Fruit fly (Drosophila melanogaster) whole organism, embryonic: ENCODE results near the gene dbe.

ENCODE experiments used
- ATbp ChIP-seq: fragments of 200-800 bp; sonication (Bioruptor generic); optimal IDR thresholded peaks from 2 replicates; lab custom pipeline; 2017; ENCODE audit warnings: missing biosample characterization, mild to moderate bottlenecking, missing genetic modification characterization, missing genetic modification reagents
- CG10321 ChIP-seq: fragments of 200-800 bp; sonication (Bioruptor generic); IDR thresholded peaks from 2 replicates; pipeline ENCODE4 v1.3.6; 2022; ENCODE audit warnings: missing biosample characterization, missing genetic modification characterization
- CG11696 ChIP-seq: fragments of 200-800 bp; sonication (Bioruptor generic); IDR thresholded peaks from 2 replicates; pipeline ENCODE4 v1.3.6; 2022; ENCODE audit warnings: missing biosample characterization, missing genetic modification characterization
- CG11723 ChIP-seq: fragments of 200-800 bp; sonication (Bioruptor generic); optimal IDR thresholded peaks from 2 replicates; lab custom pipeline; 2017; ENCODE audit warnings: missing biosample characterization, mild to moderate bottlenecking, missing genetic modification characterization
- CG12942 ChIP-seq: fragments of 200-800 bp; sonication (Bioruptor generic); optimal IDR thresholded peaks from 3 replicates; lab custom pipeline; 2016; ENCODE audit warnings: missing biosample characterization, missing genetic modification characterization
- CG15073 ChIP-seq: fragments of 200-800 bp; sonication (Bioruptor generic); optimal IDR thresholded peaks from 2 replicates; lab custom pipeline; 2016; ENCODE audit warnings: missing biosample characterization, missing genetic modification characterization
- CG1603 ChIP-seq: fragments of 200-800 bp; sonication (Bioruptor generic); optimal IDR thresholded peaks from 2 replicates; lab custom pipeline; 2019; ENCODE audit warnings: missing biosample characterization, mild to moderate bottlenecking, missing genetic modification characterization, moderate library complexity
- CG17912 ChIP-seq: fragments of 200-800 bp; sonication (Bioruptor generic); optimal IDR thresholded peaks from 2 replicates; lab custom pipeline; 2018; ENCODE audit warnings: missing biosample characterization, mild to moderate bottlenecking, missing genetic modification characterization
- CG18476 ChIP-seq: fragments of 200-800 bp; sonication (Bioruptor generic); optimal IDR thresholded peaks from 2 replicates; lab custom pipeline; 2016; ENCODE audit warnings: missing biosample characterization, mild to moderate bottlenecking, missing genetic modification characterization
- CG2129 ChIP-seq: fragments of 200-800 bp; sonication (Bioruptor generic); IDR thresholded peaks from 2 replicates; pipeline ENCODE4 v1.3.6; 2022; ENCODE audit warnings: missing biosample characterization, missing genetic modification characterization; ENCODE audit not compliant: partially characterized antibody
- CG3281 ChIP-seq: fragments of 200-800 bp; sonication (Bioruptor generic); optimal IDR thresholded peaks from 3 replicates; lab custom pipeline; 2017; ENCODE audit warnings: missing biosample characterization, mild to moderate bottlenecking, missing genetic modification characterization
- CG34422 ChIP-seq: fragments of 200-800 bp; sonication (Bioruptor generic); IDR thresholded peaks from 3 replicates; pipeline ENCODE4 v1.3.6; 2022; ENCODE audit warnings: missing biosample characterization, missing genetic modification characterization
- CG4820 ChIP-seq: fragments of 200-800 bp; sonication (Bioruptor generic); optimal IDR thresholded peaks from 3 replicates; lab custom pipeline; 2016; ENCODE audit warnings: missing biosample characterization, missing genetic modification characterization
- CG6175 ChIP-seq: fragments of 200-800 bp; sonication (Bioruptor generic); IDR thresholded peaks from 3 replicates; pipeline ENCODE4 v1.3.6; 2022; ENCODE audit warnings: missing biosample characterization, missing genetic modification characterization
- CG6272 ChIP-seq: fragments of 200-800 bp; sonication (Bioruptor generic); IDR thresholded peaks from 2 replicates; pipeline ENCODE4 v1.3.6; 2022; ENCODE audit warnings: missing biosample characterization, missing genetic modification characterization
- CG6689 ChIP-seq: fragments of 200-800 bp; sonication (Bioruptor generic); IDR thresholded peaks from 2 replicates; pipeline ENCODE4 v1.3.6; 2022; ENCODE audit warnings: missing biosample characterization, missing genetic modification characterization
- CG6765 ChIP-seq: fragments of 200-800 bp; sonication (Bioruptor generic); optimal IDR thresholded peaks from 3 replicates; lab custom pipeline; 2017; ENCODE audit warnings: missing biosample characterization, mild to moderate bottlenecking, missing genetic modification characterization
- CG7556 ChIP-seq: fragments of 200-800 bp; sonication (Bioruptor generic); optimal IDR thresholded peaks from 2 replicates; lab custom pipeline; 2017; ENCODE audit warnings: missing biosample characterization, mild to moderate bottlenecking, missing genetic modification characterization
- CG9437 ChIP-seq: fragments of 200-800 bp; sonication (Bioruptor generic); optimal IDR thresholded peaks from 2 replicates; lab custom pipeline; 2018; ENCODE audit warnings: missing biosample characterization, mild to moderate bottlenecking, missing genetic modification characterization
- CG9817 ChIP-seq: fragments of 200-800 bp; sonication (Bioruptor generic); optimal IDR thresholded peaks from 2 replicates; lab custom pipeline; 2018; ENCODE audit warnings: missing biosample characterization, mild to moderate bottlenecking, missing genetic modification characterization, moderate library complexity
- Camta ChIP-seq: fragments of 200-800 bp; sonication (Bioruptor generic); optimal IDR thresholded peaks from 2 replicates; lab custom pipeline; 2016; ENCODE audit warnings: missing biosample characterization, missing genetic modification characterization
- D19B ChIP-seq: fragments of 200-800 bp; sonication (Bioruptor generic); optimal IDR thresholded peaks from 2 replicates; lab custom pipeline; 2017; ENCODE audit warnings: missing biosample characterization, mild to moderate bottlenecking, missing genetic modification characterization
- HmgZ ChIP-seq: fragments of 200-800 bp; sonication (Bioruptor generic); optimal IDR thresholded peaks from 2 replicates; lab custom pipeline; 2018; ENCODE audit warnings: missing biosample characterization, mild to moderate bottlenecking, missing genetic modification characterization
- Hmx ChIP-seq: fragments of 200-800 bp; sonication (Bioruptor generic); optimal IDR thresholded peaks from 2 replicates; lab custom pipeline; 2016; ENCODE audit warnings: missing biosample characterization, missing genetic modification characterization
- Lhr ChIP-seq: fragments of 200-800 bp; sonication (Bioruptor generic); optimal IDR thresholded peaks from 3 replicates; lab custom pipeline; 2017; ENCODE audit warnings: mild to moderate bottlenecking, missing biosample characterization, missing genetic modification reagents, missing genetic modification characterization
- MESR4 ChIP-seq: fragments of 200-800 bp; sonication (Bioruptor generic); optimal IDR thresholded peaks from 2 replicates; lab custom pipeline; 2018; ENCODE audit warnings: missing biosample characterization, mild to moderate bottlenecking, missing genetic modification characterization, moderate library complexity
- NK7.1 ChIP-seq: fragments of 200-800 bp; sonication (Bioruptor generic); optimal IDR thresholded peaks from 3 replicates; lab custom pipeline; 2016; ENCODE audit warnings: missing biosample characterization, missing genetic modification characterization
- Nf-YA ChIP-seq: fragments of 200-800 bp; sonication (Bioruptor generic); IDR thresholded peaks from 2 replicates; pipeline ENCODE4 v1.3.6; 2022; ENCODE audit warnings: missing biosample characterization, missing genetic modification characterization
- Stat92E ChIP-seq, 3 experiments: fragments of >200 bp in 2 of 3; fragments of 200-800 bp in 1 of 3; sonication (Bioruptor generic) in 1 of 3; optimal IDR thresholded peaks; 2 replicates each; lab custom pipeline; 2017 to 2019; ENCODE audit warnings: missing biosample characterization in 3 of 3, missing genetic modification characterization in 3 of 3, mild to moderate bottlenecking in 1 of 3, moderate library complexity in 1 of 3
- Trl ChIP-seq, 3 experiments: fragments of >200 bp in 2 of 3; fragments of 200-800 bp in 1 of 3; sonication (Bioruptor generic) in 1 of 3; optimal IDR thresholded peaks; 2 replicates in 1 of 3; 3 replicates in 2 of 3; lab custom pipeline; 2016 to 2017; ENCODE audit warnings: missing biosample characterization in 1 of 3, missing genetic modification characterization in 1 of 3
- Usf ChIP-seq: fragments of 200-800 bp; sonication (Bioruptor generic); optimal IDR thresholded peaks from 2 replicates; lab custom pipeline; 2017; ENCODE audit warnings: missing genotype, missing biosample characterization, missing genetic modification characterization
- az2 ChIP-seq: fragments of 200-800 bp; sonication (Bioruptor generic); optimal IDR thresholded peaks from 3 replicates; lab custom pipeline; 2016; ENCODE audit warnings: missing biosample characterization, missing genetic modification characterization
- bsh ChIP-seq, 2 experiments: fragments of 200-800 bp; sonication (Bioruptor generic); optimal IDR thresholded peaks; 2 replicates each; lab custom pipeline; 2017 to 2018; ENCODE audit warnings: mild to moderate bottlenecking in 2 of 2, missing biosample characterization in 2 of 2, missing genetic modification characterization in 2 of 2, moderate library complexity in 1 of 2
- croc ChIP-seq: fragments of 200-800 bp; sonication (Bioruptor generic); conservative IDR thresholded peaks from 3 replicates; pipeline ENCODE4 v1.3.6; 2022; ENCODE audit warnings: missing biosample characterization, missing genetic modification characterization
- dpn ChIP-seq, 2 experiments: fragments of 200-800 bp; sonication (Bioruptor generic); optimal IDR thresholded peaks; 3 replicates each; lab custom pipeline; 2016; ENCODE audit warnings: missing biosample characterization in 2 of 2, missing genetic modification characterization in 2 of 2
- her ChIP-seq: fragments of 200-800 bp; sonication (Bioruptor generic); optimal IDR thresholded peaks from 2 replicates; lab custom pipeline; 2016; ENCODE audit warnings: missing biosample characterization, missing genetic modification characterization
- inv ChIP-seq: fragments of 200-800 bp; sonication (Bioruptor generic); IDR thresholded peaks from 2 replicates; pipeline ENCODE4 v1.3.6; 2022; ENCODE audit warnings: missing biosample characterization, missing genetic modification characterization; ENCODE audit not compliant: partially characterized antibody
- lilli ChIP-seq: fragments of 200-800 bp; sonication (Bioruptor generic); optimal IDR thresholded peaks from 3 replicates; lab custom pipeline; 2016; ENCODE audit warnings: missing biosample characterization, missing genetic modification characterization
- mld ChIP-seq: fragments of 200-800 bp; sonication (Bioruptor generic); IDR thresholded peaks from 3 replicates; pipeline ENCODE4 v1.3.6; 2022; ENCODE audit warnings: missing biosample characterization, missing genetic modification characterization; ENCODE audit not compliant: partially characterized antibody
- nerfin-2 ChIP-seq: fragments of 200-800 bp; sonication (Bioruptor generic); IDR thresholded peaks from 2 replicates; pipeline ENCODE4 v1.3.6; 2022; ENCODE audit warnings: missing biosample characterization, missing genetic modification characterization; ENCODE audit not compliant: partially characterized antibody
- pb ChIP-seq: fragments of 200-800 bp; sonication (Bioruptor generic); optimal IDR thresholded peaks from 3 replicates; lab custom pipeline; 2016; ENCODE audit warnings: missing biosample characterization, missing genetic modification characterization
- run ChIP-seq: fragments of 200-800 bp; sonication (Bioruptor generic); optimal IDR thresholded peaks from 3 replicates; lab custom pipeline; 2018; ENCODE audit warnings: missing biosample characterization, mild to moderate bottlenecking, missing genetic modification characterization
- scrt ChIP-seq: fragments of 200-800 bp; sonication (Bioruptor generic); optimal IDR thresholded peaks from 2 replicates; lab custom pipeline; 2018; ENCODE audit warnings: missing biosample characterization, mild to moderate bottlenecking, missing genetic modification characterization, moderate library complexity
- sens-2 ChIP-seq: fragments of 200-800 bp; sonication (Bioruptor generic); IDR thresholded peaks from 2 replicates; pipeline ENCODE4 v1.3.6; 2022; ENCODE audit warnings: missing biosample characterization, missing genetic modification characterization
- slp2 ChIP-seq: fragments of 200-800 bp; sonication (Bioruptor generic); optimal IDR thresholded peaks from 2 replicates; lab custom pipeline; 2016; ENCODE audit warnings: missing biosample characterization, missing genetic modification characterization
- ssp ChIP-seq: fragments of 200-800 bp; sonication (Bioruptor generic); IDR thresholded peaks from 2 replicates; pipeline ENCODE4 v1.3.6; 2022; ENCODE audit warnings: missing biosample characterization, missing genetic modification characterization
- ttk ChIP-seq: fragments of 200-800 bp; sonication (Bioruptor generic); IDR thresholded peaks from 2 replicates; pipeline ENCODE4 v2.1.2; 2022; ENCODE audit warnings: missing biosample characterization, missing genetic modification characterization
- unpg ChIP-seq: fragments of 200-800 bp; sonication (Bioruptor generic); optimal IDR thresholded peaks from 3 replicates; lab custom pipeline; 2018; ENCODE audit warnings: missing biosample characterization, mild to moderate bottlenecking, missing genetic modification characterization, moderate library complexity
- wek ChIP-seq: fragments of 200-800 bp; sonication (Bioruptor generic); optimal IDR thresholded peaks from 3 replicates; lab custom pipeline; 2018; ENCODE audit warnings: missing biosample characterization, mild to moderate bottlenecking, missing genetic modification characterization, moderate library complexity

The dbe gene

DNA sequence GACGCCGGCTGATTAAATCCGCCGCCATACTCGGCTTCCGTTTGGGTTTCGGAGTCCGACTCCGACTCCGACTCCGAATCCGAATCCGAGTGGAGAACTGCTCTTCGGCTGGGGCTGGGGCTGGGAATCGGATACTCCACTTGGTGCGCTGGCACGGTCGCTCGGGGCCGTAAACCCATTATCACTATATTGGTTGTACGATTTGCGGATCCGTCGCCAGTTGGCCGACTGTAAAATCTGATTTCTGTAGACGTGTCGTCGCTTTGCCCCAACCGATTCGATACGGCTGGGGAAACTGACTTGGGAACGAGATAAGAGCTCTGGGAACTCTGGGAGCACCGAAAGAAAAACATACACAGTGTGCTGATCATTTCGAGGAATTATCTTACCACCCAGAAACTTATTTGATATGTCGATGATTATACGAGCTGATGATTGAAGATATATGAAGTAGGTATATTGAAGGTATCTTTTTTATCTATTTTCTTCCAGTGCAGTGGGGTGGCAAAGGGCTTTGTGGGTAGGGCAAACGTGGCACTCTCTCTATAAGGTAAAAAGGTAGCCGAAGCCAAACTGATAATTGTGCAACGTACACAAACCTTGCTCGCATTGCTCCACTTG is 11.7 kb downstream of the dbe start (continued):
- TF ChIP-seq Trl (optimal IDR thresholded peaks at IDR 0.05; lab: Kevin White, UChicago): no peak
- peak; percentile 33 for TF ChIP-seq Trl (GFP tag; optimal IDR thresholded peaks at IDR 0.05; lab: Kevin White, UChicago)
- TF ChIP-seq her (GFP tag; lab: Kevin White, UChicago): peak; percentile 33
- TF ChIP-seq Nf-YA (GFP tag; lab: Robert Waterston, UW): 0 out of 2 replicates have a peak, but pooled peaks have one; percentile 22
- TF ChIP-seq CG34422 (GFP tag; lab: Robert Waterston, UW): peak; percentile 16; the same call in 1 of the 3 replicates
- TF ChIP-seq croc: peak; percentile 25; the same call in 1 of the 3 replicates
- no peak for TF ChIP-seq inv
- no peak for TF ChIP-seq Usf (GFP tag; lab: Kevin White, UChicago)
- TF ChIP-seq D19B: no peak
- no peak for TF ChIP-seq pb (GFP tag; lab: Kevin White, UChicago)
- no peak for TF ChIP-seq Stat92E (GFP tag; optimal IDR thresholded peaks at IDR 0.05; lab: Kevin White, UChicago)
- TF ChIP-seq lilli: peak; percentile 52
- TF ChIP-seq CG6272 (GFP tag; lab: Robert Waterston, UW): 0 out of 2 replicates have a peak, but pooled peaks have one; percentile 23
- no peak for TF ChIP-seq sens-2 (GFP tag; lab: Robert Waterston, UW)
- peak; percentile 30 to 39 for TF ChIP-seq dpn (GFP tag; optimal IDR thresholded peaks at IDR 0.05; lab: Kevin White, UChicago)
- TF ChIP-seq run (tag; lab: Kevin White, UChicago): no peak
- peak; percentile 9 for TF ChIP-seq CG9437
- peak; percentile 36 for TF ChIP-seq az2 (GFP tag; lab: Kevin White, UChicago)
- TF ChIP-seq CG11696 (GFP tag; lab: Robert Waterston, UW): no peak
- peak; percentile 59 for TF ChIP-seq ttk
- no peak for TF ChIP-seq CG11723 (GFP tag; lab: Kevin White, UChicago)
- no peak for TF ChIP-seq CG6175
- no peak for TF ChIP-seq CG10321 (GFP tag; lab: Robert Waterston, UW)
- TF ChIP-seq Hmx (GFP tag; lab: Kevin White, UChicago): no peak
- TF ChIP-seq nerfin-2 (GFP tag; lab: Robert Waterston, UW): no peak
- peak; percentile 57 for TF ChIP-seq CG7556 (GFP tag; lab: Kevin White, UChicago)
- TF ChIP-seq CG17912 (GFP tag; lab: Kevin White, UChicago): no peak
- 0 out of 2 replicates have a peak, but pooled peaks have one; percentile 12 for TF ChIP-seq ssp (GFP tag; lab: Robert Waterston, UW)
- TF ChIP-seq CG12942 (GFP tag; lab: Kevin White, UChicago): no peak
- no peak for TF ChIP-seq CG6765 (GFP tag; lab: Kevin White, UChicago)
- no peak for TF ChIP-seq CG3281 (GFP tag; lab: Kevin White, UChicago)
- peak in 1 of 2 experiments; percentile 59 for TF ChIP-seq bsh (GFP tag; optimal IDR thresholded peaks at IDR 0.05; lab: Kevin White, UChicago)
- peak; percentile 8 for TF ChIP-seq NK7.1 (GFP tag; lab: Kevin White, UChicago)
- TF ChIP-seq CG2129: no peak
- peak; percentile 44 for TF ChIP-seq Camta (GFP tag; lab: Kevin White, UChicago)
- peak; percentile 24 for TF ChIP-seq HmgZ (tag; lab: Kevin White, UChicago)
- TF ChIP-seq CG6689 (GFP tag; lab: Robert Waterston, UW): peak; percentile 45; the same call in 1 of the 2 replicates
- peak; percentile 69 for TF ChIP-seq ATbp (GFP tag; lab: Kevin White, UChicago)
- no peak for TF ChIP-seq Lhr (GFP tag; lab: Kevin White, UChicago)
- TF ChIP-seq CG18476 (GFP tag; lab: Kevin White, UChicago): no peak
- no peak for TF ChIP-seq wek (GFP tag; lab: Kevin White, UChicago)
- TF ChIP-seq CG1603 (tag; lab: Kevin White, UChicago): peak; percentile 82
- no peak for TF ChIP-seq CG15073 (GFP tag; lab: Kevin White, UChicago)
- no peak for TF ChIP-seq MESR4
- TF ChIP-seq mld (GFP tag; lab: Robert Waterston, UW): no peak
- TF ChIP-seq CG4820 (GFP tag; lab: Kevin White, UChicago): no peak
- no peak for TF ChIP-seq slp2 (GFP tag; lab: Kevin White, UChicago)
- peak; percentile 55 for TF ChIP-seq unpg (GFP tag; lab: Kevin White, UChicago)
- peak; percentile 50 for TF ChIP-seq CG9817 (tag; lab: Kevin White, UChicago)
- TF ChIP-seq scrt (GFP tag; lab: Kevin White, UChicago): no peak
